Worm (Caenorhabditis elegans) whole organism, early embryonic: ENCODE results near the gene bnc-1.

Experiments
- ama-1 ChIP-seq: fragments of 150-350 bp; optimal IDR thresholded peaks from 2 replicates; lab custom pipeline; 2014
- ceh-36 ChIP-seq: sonication (generic microtip); optimal IDR thresholded peaks from 2 replicates; lab custom pipeline; 2016; ENCODE audit warnings: missing genetic modification characterization, inconsistent platforms, missing compliant biosample characterization
- scrt-1 ChIP-seq: fragments of 200-800 bp; sonication (Bioruptor generic); IDR thresholded peaks from 2 replicates; pipeline ENCODE4 v1.3.6; 2022; ENCODE audit warnings: missing genetic modification characterization, missing compliant biosample characterization
- tbx-11 ChIP-seq: fragments of 200-800 bp; sonication (Bioruptor generic); IDR thresholded peaks from 2 replicates; pipeline ENCODE4 v1.3.6; 2022; ENCODE audit warnings: missing genetic modification characterization, missing compliant biosample characterization

- TF ChIP-seq ama-1 (lab: Kevin White, UChicago): no peak
- TF ChIP-seq ceh-36 (tag; lab: Kevin White, UChicago): no peak
- no peak for TF ChIP-seq scrt-1 (GFP tag; lab: Robert Waterston, UW)
- TF ChIP-seq tbx-11: no peak
These were observed 18.7 kb upstream of the bnc-1 start for ce11 chrV:12295520-12295919.
